Fruit fly (Drosophila melanogaster): Measurements from ENCODE around the gene bnl.

bnl gene

DNA sequence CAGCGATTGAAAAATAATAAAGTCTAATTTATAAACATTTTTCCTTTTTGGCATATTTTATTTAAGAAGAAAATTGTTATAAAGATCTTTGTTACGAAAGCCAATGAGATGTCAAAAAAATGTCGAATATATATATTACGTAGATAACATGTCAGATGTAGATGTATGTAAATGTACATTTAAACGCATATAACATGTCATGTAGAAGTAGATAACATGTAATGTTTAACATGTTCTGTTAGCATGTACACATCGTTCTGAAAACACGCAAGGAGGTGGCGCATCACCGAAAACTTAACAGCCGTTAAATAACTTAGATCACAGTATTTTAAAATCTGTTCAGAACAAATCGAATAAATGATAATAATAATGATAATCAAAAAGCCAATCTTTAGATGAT lies 62.5 kb downstream of the bnl start:
- TF ChIP-seq Hr83 (GFP tag; optimal IDR thresholded peaks at IDR 0.05; ENCODE audit: poor library complexity, severe bottlenecking) (no peak), tai (GFP tag; optimal IDR thresholded peaks at IDR 0.05) (no peak), Hr78 (GFP tag; optimal IDR thresholded peaks at IDR 0.05) (no peak), woc (GFP tag; optimal IDR thresholded peaks at IDR 0.05) (no peak), GATAd (GFP tag; optimal IDR thresholded peaks at IDR 0.05) (no peak), Vsx2 (GFP tag; optimal IDR thresholded peaks at IDR 0.05; ENCODE audit: partially characterized antibody) (no peak), fru (GFP tag; optimal IDR thresholded peaks at IDR 0.05) (no peak), CG32264 (GFP tag; optimal IDR thresholded peaks at IDR 0.05) (no peak), Mio (GFP tag; optimal IDR thresholded peaks at IDR 0.05) (no peak)

DNA sequence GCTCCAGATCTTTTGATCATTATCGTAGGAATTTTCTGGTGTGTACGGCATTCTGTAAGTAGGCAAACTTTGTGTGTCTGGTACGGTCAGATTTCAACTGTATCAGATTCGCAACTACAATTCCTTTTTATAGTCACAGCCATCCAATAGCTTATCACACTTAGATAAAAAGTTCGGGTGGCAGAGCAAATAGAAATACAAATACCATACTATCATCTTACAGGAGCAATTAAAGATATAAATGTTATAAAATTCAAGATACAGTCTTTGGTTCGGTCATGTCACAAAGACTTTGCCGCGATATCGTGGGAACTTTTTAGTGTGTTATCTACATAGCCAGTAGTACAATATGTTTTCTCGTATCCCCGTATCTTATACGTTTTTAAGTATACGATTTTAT lies 63.5 kb downstream of the bnl start, which contains the start of gene Acsx1L:
Acsx1L (minus strand) TSS at position 101 of the 400 bp plus-strand sequence.
- TF ChIP-seq Myc (optimal IDR thresholded peaks at IDR 0.05) = no peak
- no peak for TF ChIP-seq lola (GFP tag; optimal IDR thresholded peaks at IDR 0.05)
- no peak for TF ChIP-seq Dif (GFP tag; optimal IDR thresholded peaks at IDR 0.05; ENCODE audit: partially characterized antibody)
